Worm (Caenorhabditis elegans): Measurements from ENCODE around the gene F40F12.3.
A peak's percentile ranks its signal among the peaks of the same experiment; 100 is the strongest.

Gene F40F12.3

ce11 chrIII:9922874-9923273, 2.2 kb upstream of the F40F12.3 start, which contains the start of gene cbp-2:
Gene cbp-2, plus strand, starts transcription at chrIII:9923174.
- no peak for TF ChIP-seq egl-27 (tag; optimal IDR thresholded peaks at IDR 0.05)
- no peak for TF ChIP-seq pqm-1 (tag; optimal IDR thresholded peaks at IDR 0.05)
- no peak for TF ChIP-seq egl-5 (tag; optimal IDR thresholded peaks at IDR 0.05)
- TF ChIP-seq ceh-82 (tag; optimal IDR thresholded peaks at IDR 0.05): no peak
- no peak for TF ChIP-seq nhr-12 (tag; optimal IDR thresholded peaks at IDR 0.05)
- no peak for TF ChIP-seq ama-1 (optimal IDR thresholded peaks at IDR 0.05)
- TF ChIP-seq ztf-4 (tag; optimal IDR thresholded peaks at IDR 0.05): no peak
- no peak for TF ChIP-seq fos-1 (tag; optimal IDR thresholded peaks at IDR 0.05)
- no peak for TF ChIP-seq snpc-4 (tag; optimal IDR thresholded peaks at IDR 0.05)
- TF ChIP-seq lsy-12 (tag; optimal IDR thresholded peaks at IDR 0.05): no peak

ce11 chrIII:9922310-9922709, 1.6 kb upstream of the F40F12.3 start:
- TF ChIP-seq ceh-16 (tag; optimal IDR thresholded peaks at IDR 0.05): no peak
- peak; percentile 71 for TF ChIP-seq elt-2 (tag; optimal IDR thresholded peaks at IDR 0.05)
- TF ChIP-seq unc-39 (tag; optimal IDR thresholded peaks at IDR 0.05): no peak
- peak; percentile 2 for TF ChIP-seq ceh-28 (tag; optimal IDR thresholded peaks at IDR 0.05)
- TF ChIP-seq R02D3.7 (tag; optimal IDR thresholded peaks at IDR 0.05): no peak
- no peak for TF ChIP-seq ama-1 (optimal IDR thresholded peaks at IDR 0.05)
- peak; percentile 43 for TF ChIP-seq pha-4 (tag; optimal IDR thresholded peaks at IDR 0.05)
- peak; percentile 71 for TF ChIP-seq pqm-1 (tag; optimal IDR thresholded peaks at IDR 0.05)
- no peak for TF ChIP-seq nhr-28 (tag; optimal IDR thresholded peaks at IDR 0.05)

- TF ChIP-seq tbx-2 (tag; optimal IDR thresholded peaks at IDR 0.05) (no peak), nhr-67 (tag; optimal IDR thresholded peaks at IDR 0.05) (no peak), fkh-2 (tag; optimal IDR thresholded peaks at IDR 0.05) (no peak), lsy-12 (tag; optimal IDR thresholded peaks at IDR 0.05) (no peak), mml-1 (tag; optimal IDR thresholded peaks at IDR 0.05) (no peak), hmg-11 (tag; optimal IDR thresholded peaks at IDR 0.05) (no peak), aly-2 (tag; optimal IDR thresholded peaks at IDR 0.05) (no peak), elt-1 (tag; optimal IDR thresholded peaks at IDR 0.05) (no peak), nfya-1 (tag; optimal IDR thresholded peaks at IDR 0.05; ENCODE audit: insufficient read depth) (no peak), daf-12 (tag; optimal IDR thresholded peaks at IDR 0.05) (no peak), unc-62 (GFP tag; optimal IDR thresholded peaks at IDR 0.05) (no peak), zag-1 (tag; optimal IDR thresholded peaks at IDR 0.05) (no peak), fos-1 (tag; optimal IDR thresholded peaks at IDR 0.05) (no peak), lin-39 (tag; optimal IDR thresholded peaks at IDR 0.05) (no peak), egl-27 (tag; optimal IDR thresholded peaks at IDR 0.05) (no peak), egl-5 (tag; optimal IDR thresholded peaks at IDR 0.05) (no peak), ceh-9 (tag; optimal IDR thresholded peaks at IDR 0.05) (no peak), pqm-1 (tag; optimal IDR thresholded peaks at IDR 0.05) (peak; percentile 93), R02D3.7 (tag; optimal IDR thresholded peaks at IDR 0.05) (no peak), skn-1 (tag; optimal IDR thresholded peaks at IDR 0.05) (no peak), nhr-25 (tag; optimal IDR thresholded peaks at IDR 0.05) (no peak), mdl-1 (tag; optimal IDR thresholded peaks at IDR 0.05) (no peak), nhr-76 (tag; optimal IDR thresholded peaks at IDR 0.05) (no peak), elt-2 (tag; optimal IDR thresholded peaks at IDR 0.05) (peak; percentile 83), pha-4 (tag; optimal IDR thresholded peaks at IDR 0.05) (peak; percentile 66), ama-1 (optimal IDR thresholded peaks at IDR 0.05) (no peak), unc-39 (tag; optimal IDR thresholded peaks at IDR 0.05) (no peak)
Observed at ce11 chrIII:9913722-9914121, 6.9 kb downstream of the F40F12.3 start, which contains the start of gene cbp-3. Gene cbp-3, plus strand, starts transcription at chrIII:9913993.

ce11 chrIII:9912998-9913397, 7.7 kb downstream of the F40F12.3 start:
- TF ChIP-seq nhr-43 (tag; optimal IDR thresholded peaks at IDR 0.05; ENCODE audit: poor library complexity, severe bottlenecking) (no peak), ZK546.5 (tag; optimal IDR thresholded peaks at IDR 0.05) (no peak), ceh-16 (tag; optimal IDR thresholded peaks at IDR 0.05) (no peak), nhr-23 (tag; optimal IDR thresholded peaks at IDR 0.05) (no peak), tbx-2 (tag; optimal IDR thresholded peaks at IDR 0.05) (no peak), elt-2 (tag; optimal IDR thresholded peaks at IDR 0.05) (peak; percentile 17), nhr-67 (tag; optimal IDR thresholded peaks at IDR 0.05) (no peak)
